Worm (Caenorhabditis elegans) whole organism, L4 larva: ENCODE results near the gene ldh-1.
A peak's percentile ranks its signal among the peaks of the same experiment; 100 is the strongest.

ENCODE experiments used
- F26F4.8 ChIP-seq: fragments of 200-800 bp; sonication (Bioruptor generic); conservative IDR thresholded peaks from 2 replicates; pipeline ENCODE4 v1.3.6; 2022; ENCODE audit warnings: missing genetic modification characterization, missing compliant biosample characterization
- F49E8.2 ChIP-seq: sonication (generic microtip); optimal IDR thresholded peaks from 2 replicates; lab custom pipeline; 2016; ENCODE audit warnings: missing compliant biosample characterization, mild to moderate bottlenecking, missing genetic modification characterization, borderline replicate concordance
- R02D3.7 ChIP-seq: fragments of 150-350 bp; sonication (generic microtip); optimal IDR thresholded peaks from 3 replicates; lab custom pipeline; 2014; ENCODE audit warnings: missing biosample characterization, missing genetic modification characterization
- T20F7.1 ChIP-seq: fragments of 200-800 bp; sonication (Bioruptor generic); optimal IDR thresholded peaks from 2 replicates; lab custom pipeline; 2018; ENCODE audit warnings: mild to moderate bottlenecking, missing genetic modification characterization, missing compliant biosample characterization
- Y5F2A.4 ChIP-seq: fragments of 200-800 bp; sonication (Bioruptor generic); optimal IDR thresholded peaks from 2 replicates; lab custom pipeline; 2018; ENCODE audit warnings: mild to moderate bottlenecking, missing genetic modification characterization, missing compliant biosample characterization
- Y75B8A.6 ChIP-seq: fragments of 200-800 bp; sonication (Bioruptor generic); IDR thresholded peaks from 2 replicates; pipeline ENCODE4 v1.3.6; 2022; ENCODE audit warnings: missing genetic modification reagents, missing genetic modification characterization, missing compliant biosample characterization
- ZK337.2 ChIP-seq: fragments of 200-800 bp; sonication (Bioruptor generic); IDR thresholded peaks from 2 replicates; pipeline ENCODE4 v1.3.6; 2022; ENCODE audit warnings: missing genetic modification reagents, missing genetic modification characterization, missing compliant biosample characterization
- ZK546.5 ChIP-seq, 2 experiments: sonication (generic microtip); optimal IDR thresholded peaks; 2 replicates each; lab custom pipeline; 2017; ENCODE audit warnings: missing biosample characterization in 2 of 2, missing genetic modification characterization in 2 of 2
- arid-1 ChIP-seq: fragments of 200-800 bp; sonication (Bioruptor generic); conservative IDR thresholded peaks from 2 replicates; pipeline ENCODE4 v1.3.6; 2022; ENCODE audit warnings: missing genetic modification reagents, missing genetic modification characterization, missing compliant biosample characterization
- ceh-20 ChIP-seq: fragments of 200-800 bp; sonication (Bioruptor generic); IDR thresholded peaks from 2 replicates; pipeline ENCODE4 v1.3.6; 2022; ENCODE audit warnings: missing genetic modification reagents, missing genetic modification characterization, missing compliant biosample characterization
- ceh-32 ChIP-seq: sonication (generic microtip); optimal IDR thresholded peaks from 2 replicates; lab custom pipeline; 2016; ENCODE audit warnings: mild to moderate bottlenecking, missing genetic modification characterization, missing compliant biosample characterization; ENCODE audit not compliant: poor library complexity
- cey-2 ChIP-seq: sonication (generic microtip); optimal IDR thresholded peaks from 3 replicates; lab custom pipeline; 2017; ENCODE audit warnings: missing genetic modification characterization, mild to moderate bottlenecking, missing compliant biosample characterization, antibody characterized with exemption, borderline replicate concordance; ENCODE audit not compliant: insufficient read depth
- daf-16 ChIP-seq, 3 experiments: sonication (generic microtip); optimal IDR thresholded peaks; 2 replicates each; lab custom pipeline; 2016 to 2017; ENCODE audit warnings: missing genetic modification characterization in 3 of 3, missing genetic modification reagents in 3 of 3, mild to moderate bottlenecking in 2 of 3, missing compliant biosample characterization in 2 of 3, missing biosample characterization in 1 of 3, moderate library complexity in 1 of 3
- daf-19 ChIP-seq: fragments of 200-800 bp; sonication (Bioruptor generic); conservative IDR thresholded peaks from 2 replicates; pipeline ENCODE4 v1.3.6; 2022; ENCODE audit warnings: missing genetic modification characterization, missing compliant biosample characterization
- dmd-6 ChIP-seq: fragments of 200-800 bp; sonication (Bioruptor generic); IDR thresholded peaks from 2 replicates; pipeline ENCODE4 v1.3.6; 2022; ENCODE audit warnings: missing genetic modification reagents, missing genetic modification characterization, missing compliant biosample characterization
- dmd-9 ChIP-seq: fragments of 200-800 bp; sonication (Bioruptor generic); IDR thresholded peaks from 2 replicates; pipeline ENCODE4 v1.3.6; 2022; ENCODE audit warnings: missing genetic modification reagents, missing genetic modification characterization, missing compliant biosample characterization
- dpl-1 ChIP-seq: fragments of 150-350 bp; optimal IDR thresholded peaks from 2 replicates; lab custom pipeline; 2014; ENCODE audit warnings: missing biosample characterization, missing genetic modification reagents, missing genetic modification characterization
- duxl-1 ChIP-seq: sonication (generic microtip); optimal IDR thresholded peaks from 2 replicates; lab custom pipeline; 2016; ENCODE audit warnings: mild to moderate bottlenecking, missing genetic modification characterization, moderate library complexity, missing compliant biosample characterization; ENCODE audit not compliant: poor library complexity
- egl-43 ChIP-seq: fragments of 200-800 bp; sonication (Bioruptor generic); IDR thresholded peaks from 2 replicates; pipeline ENCODE4 v1.3.6; 2022; ENCODE audit warnings: missing genetic modification reagents, missing genetic modification characterization, missing compliant biosample characterization
- fkh-10 ChIP-seq: fragments of 150-350 bp; optimal IDR thresholded peaks from 2 replicates; lab custom pipeline; 2014; ENCODE audit warnings: missing biosample characterization, missing genetic modification reagents, missing genetic modification characterization
- gei-8 ChIP-seq: fragments of 200-800 bp; sonication (Bioruptor generic); optimal IDR thresholded peaks from 2 replicates; lab custom pipeline; 2018; ENCODE audit warnings: mild to moderate bottlenecking, missing genetic modification characterization, missing compliant biosample characterization
- hlh-11 ChIP-seq: fragments of 200-800 bp; sonication (Bioruptor generic); optimal IDR thresholded peaks from 2 replicates; lab custom pipeline; 2018; ENCODE audit warnings: mild to moderate bottlenecking, missing genetic modification characterization, missing compliant biosample characterization
- hmg-1.1 ChIP-seq: fragments of 200-800 bp; sonication (Bioruptor generic); IDR thresholded peaks from 2 replicates; pipeline ENCODE4 v1.3.6; 2022; ENCODE audit warnings: missing genetic modification reagents, missing genetic modification characterization, missing compliant biosample characterization
- lin-13 ChIP-seq: fragments of 150-350 bp; optimal IDR thresholded peaks from 2 replicates; lab custom pipeline; 2014; ENCODE audit warnings: missing biosample characterization, missing genetic modification reagents, missing genetic modification characterization
- lin-15B ChIP-seq: fragments of 150-350 bp; sonication (generic microtip); optimal IDR thresholded peaks from 3 replicates; lab custom pipeline; 2014; ENCODE audit warnings: missing biosample characterization, missing genetic modification characterization
- lin-38 ChIP-seq: fragments of 200-800 bp; sonication (Bioruptor generic); IDR thresholded peaks from 2 replicates; pipeline ENCODE4 v1.3.6; 2022; ENCODE audit warnings: missing genetic modification reagents, missing genetic modification characterization, missing compliant biosample characterization
- madf-9 ChIP-seq: fragments of 200-800 bp; sonication (Bioruptor generic); conservative IDR thresholded peaks from 2 replicates; pipeline ENCODE4 v1.3.6; 2022; ENCODE audit warnings: missing genetic modification reagents, missing genetic modification characterization, missing compliant biosample characterization
- mes-2 ChIP-seq: sonication (generic microtip); optimal IDR thresholded peaks from 2 replicates; lab custom pipeline; 2016; ENCODE audit warnings: missing genotype, mild to moderate bottlenecking, missing genetic modification characterization, missing compliant biosample characterization; ENCODE audit not compliant: poor library complexity, severe bottlenecking
- nhr-10 ChIP-seq: fragments of 150-350 bp; optimal IDR thresholded peaks from 2 replicates; lab custom pipeline; 2014; ENCODE audit warnings: missing biosample characterization, missing genetic modification characterization
- nhr-102 ChIP-seq: sonication (generic microtip); optimal IDR thresholded peaks from 2 replicates; lab custom pipeline; 2016; ENCODE audit warnings: mild to moderate bottlenecking, missing genetic modification characterization, moderate library complexity, missing compliant biosample characterization
- nhr-111 ChIP-seq: fragments of 200-800 bp; sonication (Bioruptor generic); optimal IDR thresholded peaks from 2 replicates; lab custom pipeline; 2018; ENCODE audit warnings: mild to moderate bottlenecking, missing genetic modification characterization, missing compliant biosample characterization
- nhr-76 ChIP-seq: fragments of 150-350 bp; optimal IDR thresholded peaks from 2 replicates; lab custom pipeline; 2014; ENCODE audit warnings: missing biosample characterization, missing genetic modification characterization
- pqm-1 ChIP-seq: sonication (generic microtip); optimal IDR thresholded peaks from 2 replicates; lab custom pipeline; 2017; ENCODE audit warnings: missing biosample characterization, missing genetic modification characterization
- rbr-2 ChIP-seq: sonication (generic microtip); optimal IDR thresholded peaks from 2 replicates; lab custom pipeline; 2016; ENCODE audit warnings: missing genotype, missing genetic modification characterization, missing compliant biosample characterization
- sdz-12 ChIP-seq: fragments of 200-800 bp; sonication (Bioruptor generic); optimal IDR thresholded peaks from 2 replicates; lab custom pipeline; 2018; ENCODE audit warnings: mild to moderate bottlenecking, missing genetic modification characterization, missing compliant biosample characterization
- skn-1 ChIP-seq: fragments of 150-350 bp; optimal IDR thresholded peaks from 2 replicates; lab custom pipeline; 2014; ENCODE audit warnings: missing biosample characterization, missing genetic modification characterization
- snpc-4 ChIP-seq: fragments of 150-350 bp; optimal IDR thresholded peaks from 2 replicates; lab custom pipeline; 2014; ENCODE audit warnings: missing biosample characterization, missing genetic modification characterization
- spr-1 ChIP-seq: sonication (generic microtip); optimal IDR thresholded peaks from 2 replicates; lab custom pipeline; 2016; ENCODE audit warnings: mild to moderate bottlenecking, missing genetic modification characterization, missing compliant biosample characterization
- spr-3 ChIP-seq: fragments of 200-800 bp; sonication (Bioruptor generic); optimal IDR thresholded peaks from 2 replicates; lab custom pipeline; 2018; ENCODE audit warnings: mild to moderate bottlenecking, missing genetic modification characterization, missing compliant biosample characterization
- tag-97 ChIP-seq: fragments of 200-800 bp; sonication (Bioruptor generic); IDR thresholded peaks from 2 replicates; pipeline ENCODE4 v1.3.6; 2022; ENCODE audit warnings: missing genetic modification characterization, missing compliant biosample characterization
- tra-1 ChIP-seq: fragments of 200-800 bp; sonication (Bioruptor generic); IDR thresholded peaks from 2 replicates; pipeline ENCODE4 v1.3.6; 2022; ENCODE audit warnings: missing genetic modification reagents, missing genetic modification characterization, missing compliant biosample characterization
- unc-130 ChIP-seq: sonication (generic microtip); optimal IDR thresholded peaks from 2 replicates; lab custom pipeline; 2016; ENCODE audit warnings: missing genetic modification reagents, missing genetic modification characterization, missing compliant biosample characterization
- unc-39 ChIP-seq: sonication (generic microtip); optimal IDR thresholded peaks from 2 replicates; lab custom pipeline; 2017; ENCODE audit warnings: missing biosample characterization, missing genetic modification characterization

The ldh-1 gene

DNA sequence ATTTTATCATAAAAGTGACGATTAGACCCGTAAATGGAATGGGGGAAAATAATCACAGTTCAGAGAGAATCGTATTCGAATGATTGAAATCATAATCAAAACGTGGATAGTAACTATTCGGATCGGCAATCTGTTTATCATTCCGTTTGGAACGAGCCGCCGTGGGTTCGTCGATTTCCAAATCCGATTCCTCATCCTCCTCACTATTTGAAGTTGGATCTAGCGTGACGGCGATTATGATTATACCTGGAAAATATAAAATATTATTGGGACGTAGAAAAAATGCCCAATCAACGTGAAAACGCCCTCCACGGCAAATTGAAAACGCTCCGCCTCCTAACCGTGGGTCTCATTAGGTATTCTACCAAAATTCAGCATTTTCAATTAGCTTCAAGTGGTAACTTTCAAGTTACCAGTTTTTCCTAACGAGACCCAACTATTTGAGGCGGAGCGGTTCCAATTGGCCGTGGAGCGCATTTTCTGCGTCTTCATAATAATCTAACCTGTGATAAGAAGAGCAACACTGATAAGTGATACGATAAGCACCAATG, 7.2 kb downstream of the ldh-1 start (continued):
- TF ChIP-seq duxl-1 (tag; lab: Kevin White, UChicago) (peak; percentile 69), dpl-1 (GFP tag; lab: Kevin White, UChicago) (no peak), dmd-9 (GFP tag; lab: Robert Waterston, UW) (no peak; the same call in 1 of the 2 replicates), Y75B8A.6 (no peak), lin-38 (peak; percentile 65), hlh-11 (peak; percentile 32), arid-1 (GFP tag; lab: Robert Waterston, UW) (0 out of 2 replicates have a peak, but pooled peaks have one; percentile 23), ZK546.5 (tag; optimal IDR thresholded peaks at IDR 0.05; lab: Kevin White, UChicago) (no peak), cey-2 (tag; lab: Kevin White, UChicago) (no peak), spr-1 (tag; lab: Kevin White, UChicago) (peak; percentile 82), daf-19 (GFP tag; lab: Robert Waterston, UW) (no peak), egl-43 (GFP tag; lab: Robert Waterston, UW) (no peak), rbr-2 (tag; lab: Kevin White, UChicago) (peak; percentile 21), tra-1 (GFP tag; lab: Robert Waterston, UW) (0 out of 2 replicates have a peak, but pooled peaks have one; percentile 13)

- no peak for TF ChIP-seq sdz-12 (GFP tag; lab: Kevin White, UChicago)
- TF ChIP-seq daf-16 (GFP tag; optimal IDR thresholded peaks at IDR 0.05; lab: Kevin White, UChicago), result no peak
- TF ChIP-seq daf-16 (tag; optimal IDR thresholded peaks at IDR 0.05; lab: Kevin White, UChicago), result no peak
- no peak for TF ChIP-seq mes-2 (tag; lab: Kevin White, UChicago)
- TF ChIP-seq gei-8, result no peak
- TF ChIP-seq spr-1 (tag; lab: Kevin White, UChicago), result no peak
- TF ChIP-seq hmg-1.1 (GFP tag; lab: Robert Waterston, UW), result 0 out of 2 replicates have a peak, but pooled peaks have one; percentile 19
- no peak for TF ChIP-seq tag-97
- TF ChIP-seq, all 104 proteins: peak for 1
These were observed 8.5 kb downstream of the ldh-1 start, which contains the start of gene F13D12.8 for ce11 chrII:11732513-11732912. Gene F13D12.8 (minus strand): TSS chrII:11732594.

DNA sequence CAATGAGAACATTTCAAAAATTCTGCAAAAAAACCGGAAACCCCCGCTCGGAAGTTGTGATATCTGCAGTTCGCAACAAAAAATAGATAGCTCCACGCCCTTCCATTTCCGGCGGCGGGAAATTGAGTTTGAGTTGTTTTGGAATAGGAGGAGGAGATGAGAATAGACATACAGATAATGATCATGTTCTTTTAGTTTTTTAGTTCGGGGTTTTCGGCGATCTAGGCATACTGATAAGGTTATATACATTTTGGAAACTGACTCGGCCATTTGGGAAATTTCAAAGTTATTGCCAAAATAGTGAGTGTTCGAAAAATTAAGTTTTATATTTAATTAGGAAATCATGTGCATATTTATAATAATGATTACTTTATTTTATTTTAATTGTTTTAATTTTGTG, 9.8 kb downstream of the ldh-1 start:
- TF ChIP-seq ceh-20 (GFP tag; lab: Robert Waterston, UW) (no peak), rbr-2 (tag; lab: Kevin White, UChicago) (no peak), nhr-111 (GFP tag; lab: Kevin White, UChicago) (no peak), ceh-32 (tag; lab: Kevin White, UChicago) (no peak), F26F4.8 (GFP tag; lab: Robert Waterston, UW) (no peak), hlh-11 (no peak), pqm-1 (no peak), unc-130 (no peak), Y5F2A.4 (no peak)

- TF ChIP-seq mes-2 (tag; lab: Kevin White, UChicago), result no peak
- TF ChIP-seq spr-1 (tag; lab: Kevin White, UChicago), result peak; percentile 9
- TF ChIP-seq nhr-10 (tag; lab: Kevin White, UChicago), result no peak
- TF ChIP-seq cey-2 (tag; lab: Kevin White, UChicago), result no peak
- TF ChIP-seq snpc-4 (tag; lab: Kevin White, UChicago), result no peak
- no peak for TF ChIP-seq daf-16 (GFP tag; optimal IDR thresholded peaks at IDR 0.05; lab: Kevin White, UChicago)
- TF ChIP-seq daf-16 (tag; optimal IDR thresholded peaks at IDR 0.05; lab: Kevin White, UChicago), result no peak
- TF ChIP-seq dmd-6 (GFP tag; lab: Robert Waterston, UW), result no peak
- TF ChIP-seq unc-39 (tag; lab: Kevin White, UChicago), result no peak
- no peak for TF ChIP-seq T20F7.1 (GFP tag; lab: Kevin White, UChicago)
- TF ChIP-seq ZK337.2 (GFP tag; lab: Robert Waterston, UW), result no peak
- no peak for TF ChIP-seq R02D3.7 (tag; lab: Kevin White, UChicago)
- peak; percentile 33 for TF ChIP-seq hlh-11
- no peak for TF ChIP-seq F49E8.2 (tag; lab: Kevin White, UChicago)
- no peak for TF ChIP-seq dmd-9 (GFP tag; lab: Robert Waterston, UW)
- TF ChIP-seq skn-1 (tag; lab: Kevin White, UChicago), result no peak
- TF ChIP-seq madf-9 (GFP tag; lab: Robert Waterston, UW), result no peak
- TF ChIP-seq spr-3 (GFP tag; lab: Kevin White, UChicago), result no peak
- no peak for TF ChIP-seq lin-15B (tag; lab: Kevin White, UChicago)
- no peak for TF ChIP-seq lin-13 (GFP tag; lab: Kevin White, UChicago)
- TF ChIP-seq lin-38, result no peak
- TF ChIP-seq unc-130, result no peak
- TF ChIP-seq fkh-10 (GFP tag; lab: Kevin White, UChicago), result no peak
- no peak for TF ChIP-seq nhr-76
- TF ChIP-seq nhr-102 (tag; lab: Kevin White, UChicago), result no peak
These were observed 13.3 kb downstream of the ldh-1 start for ce11 chrII:11737347-11737746.
